Worm (Caenorhabditis elegans) whole organism, L2 larva: ENCODE measurements around the gene ZC204.17.

Experiments
- C34F6.9 ChIP-seq: fragments of 150-350 bp; optimal IDR thresholded peaks from 2 replicates; lab custom pipeline; 2014; ENCODE audit warnings: missing biosample characterization, missing genetic modification characterization
- F13H6.1 ChIP-seq: sonication (generic microtip); optimal IDR thresholded peaks from 2 replicates; lab custom pipeline; 2016; ENCODE audit warnings: missing genetic modification characterization, missing compliant biosample characterization
- R02D3.7 ChIP-seq: fragments of 150-350 bp; optimal IDR thresholded peaks from 2 replicates; lab custom pipeline; 2014; ENCODE audit warnings: missing biosample characterization, missing genetic modification characterization
- Y55F3AM.14 ChIP-seq: fragments of 200-800 bp; sonication (Bioruptor generic); optimal IDR thresholded peaks from 2 replicates; lab custom pipeline; 2018; ENCODE audit warnings: mild to moderate bottlenecking, missing genetic modification characterization, missing compliant biosample characterization
- alr-1 ChIP-seq: fragments of 150-350 bp; optimal IDR thresholded peaks from 2 replicates; lab custom pipeline; 2014; ENCODE audit warnings: missing biosample characterization, missing genetic modification characterization
- blmp-1 ChIP-seq: sonication (generic microtip); optimal IDR thresholded peaks from 2 replicates; lab custom pipeline; 2017; ENCODE audit warnings: missing genetic modification characterization, mild to moderate bottlenecking, missing compliant biosample characterization, antibody characterized with exemption, moderate library complexity; ENCODE audit not compliant: insufficient read depth
- crh-2 ChIP-seq: sonication (generic microtip); optimal IDR thresholded peaks from 2 replicates; lab custom pipeline; 2017; ENCODE audit warnings: missing biosample characterization, missing genetic modification characterization
- dmd-4 ChIP-seq: sonication (generic microtip); optimal IDR thresholded peaks from 2 replicates; lab custom pipeline; 2017; ENCODE audit warnings: missing biosample characterization, missing genetic modification characterization
- elt-1 ChIP-seq: fragments of 150-350 bp; optimal IDR thresholded peaks from 2 replicates; lab custom pipeline; 2014; ENCODE audit warnings: missing biosample characterization, missing genetic modification characterization
- elt-3 ChIP-seq: sonication (generic microtip); optimal IDR thresholded peaks from 2 replicates; lab custom pipeline; 2017; ENCODE audit warnings: missing biosample characterization, missing genetic modification characterization
- fos-1 ChIP-seq: fragments of 150-350 bp; optimal IDR thresholded peaks from 2 replicates; lab custom pipeline; 2014; ENCODE audit warnings: missing biosample characterization, missing genetic modification characterization
- gmeb-1 ChIP-seq: fragments of 150-350 bp; optimal IDR thresholded peaks from 2 replicates; lab custom pipeline; 2014; ENCODE audit warnings: missing biosample characterization, missing genetic modification characterization
- lin-13 ChIP-seq: fragments of 150-350 bp; optimal IDR thresholded peaks from 2 replicates; lab custom pipeline; 2014; ENCODE audit warnings: missing biosample characterization, missing genetic modification reagents, missing genetic modification characterization
- lsy-2 ChIP-seq, 2 experiments: fragments of 150-350 bp in 1 of 2; sonication (generic microtip) in 1 of 2; optimal IDR thresholded peaks; 2 replicates each; lab custom pipeline; 2014 to 2017; ENCODE audit warnings: missing biosample characterization in 2 of 2, missing genetic modification characterization in 2 of 2
- nhr-11 ChIP-seq: fragments of 150-350 bp; optimal IDR thresholded peaks from 2 replicates; lab custom pipeline; 2014; ENCODE audit warnings: missing biosample characterization, missing genetic modification characterization
- nhr-12 ChIP-seq: fragments of 150-350 bp; optimal IDR thresholded peaks from 2 replicates; lab custom pipeline; 2014; ENCODE audit warnings: missing biosample characterization, missing genetic modification characterization
- nhr-129 ChIP-seq: fragments of 150-350 bp; optimal IDR thresholded peaks from 2 replicates; lab custom pipeline; 2014; ENCODE audit warnings: missing biosample characterization, missing genetic modification characterization
- nhr-21 ChIP-seq: fragments of 150-350 bp; optimal IDR thresholded peaks from 2 replicates; lab custom pipeline; 2014; ENCODE audit warnings: missing biosample characterization, missing genetic modification characterization
- nhr-237 ChIP-seq: fragments of 150-350 bp; optimal IDR thresholded peaks from 2 replicates; lab custom pipeline; 2014; ENCODE audit warnings: missing biosample characterization, missing genetic modification characterization
- nhr-25 ChIP-seq: fragments of 150-350 bp; sonication (generic microtip); optimal IDR thresholded peaks from 3 replicates; lab custom pipeline; 2014; ENCODE audit warnings: missing biosample characterization, missing genetic modification characterization
- nhr-6 ChIP-seq: fragments of 150-350 bp; optimal IDR thresholded peaks from 2 replicates; lab custom pipeline; 2014; ENCODE audit warnings: missing biosample characterization, missing genetic modification characterization
- nhr-77 ChIP-seq: fragments of 150-350 bp; optimal IDR thresholded peaks from 2 replicates; lab custom pipeline; 2014; ENCODE audit warnings: missing biosample characterization, missing genetic modification characterization
- peb-1 ChIP-seq: fragments of 150-350 bp; optimal IDR thresholded peaks from 2 replicates; lab custom pipeline; 2014; ENCODE audit warnings: missing biosample characterization, missing genetic modification characterization
- sem-4 ChIP-seq: fragments of 150-350 bp; optimal IDR thresholded peaks from 2 replicates; lab custom pipeline; 2014; ENCODE audit warnings: missing biosample characterization, missing genetic modification reagents, missing genetic modification characterization
- sma-9 ChIP-seq, 2 experiments: fragments of 150-350 bp in 1 of 2; sonication (generic microtip) in 1 of 2; optimal IDR thresholded peaks; 2 replicates each; lab custom pipeline; 2014 to 2016; ENCODE audit warnings: missing genetic modification characterization in 2 of 2, mild to moderate bottlenecking in 1 of 2, missing biosample characterization in 1 of 2, missing compliant biosample characterization in 1 of 2, missing genetic modification reagents in 1 of 2, moderate library complexity in 1 of 2
- unc-55 ChIP-seq: fragments of 150-350 bp; sonication (generic microtip); optimal IDR thresholded peaks from 3 replicates; lab custom pipeline; 2014; ENCODE audit warnings: missing biosample characterization, missing genetic modification reagents, missing genetic modification characterization
- unc-62 ChIP-seq: fragments of 150-350 bp; optimal IDR thresholded peaks from 2 replicates; lab custom pipeline; 2014; ENCODE audit warnings: missing biosample characterization, missing genetic modification reagents, missing genetic modification characterization
- ztf-11 ChIP-seq: sonication (generic microtip); optimal IDR thresholded peaks from 2 replicates; lab custom pipeline; 2017; ENCODE audit warnings: missing biosample characterization, missing genetic modification characterization
- ztf-4 ChIP-seq: fragments of 150-350 bp; optimal IDR thresholded peaks from 2 replicates; lab custom pipeline; 2014; ENCODE audit warnings: missing biosample characterization, missing genetic modification characterization

ZC204.17 gene

DNA sequence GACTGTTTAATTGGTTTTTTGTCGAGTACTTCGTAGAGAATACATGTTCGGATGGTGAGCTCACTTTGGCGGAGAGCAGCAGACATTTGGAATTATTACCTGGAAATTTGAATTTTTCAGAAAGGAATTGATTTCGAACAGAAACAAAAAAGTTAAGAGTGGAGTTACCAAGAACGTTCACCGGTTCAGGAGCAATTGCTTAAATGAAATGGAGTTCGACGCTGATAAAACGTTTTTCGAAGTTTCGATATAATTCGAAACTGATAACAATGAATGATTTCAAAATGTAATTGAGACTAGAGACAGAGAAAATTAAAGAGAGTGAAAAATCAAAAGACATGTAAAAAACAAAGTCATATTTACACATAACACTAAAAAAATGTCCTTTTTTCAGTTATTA, 35.5 kb downstream of the ZC204.17 start, which contains the start of gene fbxa-163:
Gene fbxa-163, minus strand, starts transcription at position 101 of the 400 bp plus-strand sequence.
- no peak for TF ChIP-seq peb-1 (tag; lab: Kevin White, UChicago)
- TF ChIP-seq F13H6.1 (tag; lab: Kevin White, UChicago), result no peak
- no peak for TF ChIP-seq gmeb-1 (tag; lab: Kevin White, UChicago)
- no peak for TF ChIP-seq fos-1 (tag; lab: Kevin White, UChicago)
- TF ChIP-seq nhr-12 (tag; lab: Kevin White, UChicago), result no peak
- TF ChIP-seq elt-1 (tag; lab: Kevin White, UChicago), result no peak
- no peak for TF ChIP-seq crh-2 (tag; lab: Kevin White, UChicago)
- no peak for TF ChIP-seq nhr-21
- TF ChIP-seq ztf-4 (tag; lab: Kevin White, UChicago), result no peak

DNA sequence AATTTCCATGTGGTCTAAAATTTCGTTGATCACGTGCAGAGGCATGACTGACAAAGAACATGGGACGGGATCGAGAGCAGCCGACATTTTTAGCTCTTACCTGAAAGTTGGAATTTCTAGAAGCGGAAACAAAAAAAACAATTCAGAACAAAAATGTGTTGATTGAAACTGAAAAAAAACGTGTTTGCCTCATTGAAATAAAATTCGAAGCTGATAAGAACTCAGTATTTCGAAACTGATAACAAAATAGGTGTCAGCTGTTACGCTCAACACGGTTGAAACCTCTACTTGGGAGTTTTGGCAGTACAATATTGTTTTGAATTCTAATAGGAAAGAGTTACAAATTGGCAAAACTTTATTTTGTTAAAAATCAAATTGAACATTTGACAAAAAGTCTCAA, 37.2 kb downstream of the ZC204.17 start:
- TF ChIP-seq lsy-2 (tag; optimal IDR thresholded peaks at IDR 0.05; lab: Kevin White, UChicago), result no peak
- no peak for TF ChIP-seq lin-13 (GFP tag; lab: Kevin White, UChicago)
- TF ChIP-seq elt-3, result no peak
- TF ChIP-seq blmp-1 (tag; lab: Kevin White, UChicago), result no peak
- TF ChIP-seq fos-1 (tag; lab: Kevin White, UChicago), result peak; percentile 59
- TF ChIP-seq alr-1 (tag; lab: Kevin White, UChicago), result no peak
- TF ChIP-seq unc-62 (GFP tag; lab: Kevin White, UChicago), result no peak
- peak; percentile 3 for TF ChIP-seq crh-2 (tag; lab: Kevin White, UChicago)

DNA sequence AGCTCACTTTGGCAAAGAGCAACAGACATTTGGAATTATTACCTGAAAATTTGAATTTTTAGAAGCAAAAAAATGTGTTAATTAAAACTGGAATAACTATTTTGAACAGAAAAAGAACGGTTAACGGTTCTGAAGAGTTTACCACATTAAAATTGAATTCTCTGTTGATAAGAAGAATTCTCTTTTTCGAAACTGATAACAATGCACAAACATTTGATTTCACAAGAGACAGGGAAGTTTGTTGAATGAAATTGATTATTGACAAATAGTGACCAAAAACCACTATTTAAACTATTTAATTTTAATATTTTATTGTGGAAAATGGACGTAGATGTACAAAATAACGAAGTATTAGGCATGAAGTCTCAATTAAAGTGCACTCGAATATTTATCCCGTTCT, 38.5 kb downstream of the ZC204.17 start:
- TF ChIP-seq Y55F3AM.14 (GFP tag; lab: Kevin White, UChicago), result no peak
- TF ChIP-seq fos-1 (tag; lab: Kevin White, UChicago), result peak; percentile 71

DNA sequence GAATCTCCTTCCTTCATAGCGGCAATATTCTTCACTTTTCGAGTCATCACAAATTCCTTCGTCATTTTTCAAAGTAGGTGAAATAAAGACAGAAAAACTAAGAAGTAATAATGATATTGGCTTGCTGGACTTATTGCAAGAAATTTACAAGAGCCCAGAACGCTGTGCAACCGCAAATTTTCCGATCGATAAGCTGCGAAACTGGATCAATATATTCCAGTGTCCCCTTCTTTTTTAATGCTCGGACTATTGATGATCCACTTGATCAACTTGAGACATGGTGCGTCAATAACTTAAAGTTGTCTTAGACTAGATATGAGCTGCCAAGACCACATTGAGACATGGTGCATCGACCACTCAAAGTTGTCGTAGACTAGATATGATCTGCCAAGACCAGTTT, 40.0 kb downstream of the ZC204.17 start, which contains the start of gene bath-33:
Gene bath-33, minus strand, starts transcription at position 101 of the 400 bp plus-strand sequence.
- TF ChIP-seq unc-55, result no peak
- no peak for TF ChIP-seq nhr-237
- no peak for TF ChIP-seq sem-4 (tag; lab: Kevin White, UChicago)
- TF ChIP-seq sma-9 (GFP tag; optimal IDR thresholded peaks at IDR 0.05; lab: Kevin White, UChicago), result no peak
- TF ChIP-seq sma-9 (tag; optimal IDR thresholded peaks at IDR 0.05; lab: Kevin White, UChicago), result no peak
- TF ChIP-seq nhr-129 (tag; lab: Kevin White, UChicago), result no peak
- TF ChIP-seq C34F6.9 (tag; lab: Kevin White, UChicago), result no peak

DNA sequence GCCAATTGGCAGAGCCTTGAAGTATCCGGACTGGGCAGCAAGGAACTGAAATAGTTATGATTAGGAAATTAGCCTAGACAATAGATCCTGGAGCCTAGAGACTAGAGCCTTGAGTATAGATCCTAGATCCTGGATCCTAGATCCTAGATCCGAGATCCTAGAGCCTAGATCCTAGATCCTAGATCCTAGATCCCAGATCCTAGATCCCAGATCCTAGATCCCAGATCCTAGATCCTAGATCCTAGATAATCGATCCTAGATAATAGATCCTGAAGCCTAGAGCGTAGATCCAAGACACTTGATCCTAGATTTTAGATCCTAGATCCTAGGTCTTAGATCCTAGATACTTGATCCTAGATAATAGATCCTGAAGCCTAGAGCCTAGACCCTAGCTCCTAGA, 41.1 kb downstream of the ZC204.17 start:
- TF ChIP-seq crh-2 (tag; lab: Kevin White, UChicago), result no peak

DNA sequence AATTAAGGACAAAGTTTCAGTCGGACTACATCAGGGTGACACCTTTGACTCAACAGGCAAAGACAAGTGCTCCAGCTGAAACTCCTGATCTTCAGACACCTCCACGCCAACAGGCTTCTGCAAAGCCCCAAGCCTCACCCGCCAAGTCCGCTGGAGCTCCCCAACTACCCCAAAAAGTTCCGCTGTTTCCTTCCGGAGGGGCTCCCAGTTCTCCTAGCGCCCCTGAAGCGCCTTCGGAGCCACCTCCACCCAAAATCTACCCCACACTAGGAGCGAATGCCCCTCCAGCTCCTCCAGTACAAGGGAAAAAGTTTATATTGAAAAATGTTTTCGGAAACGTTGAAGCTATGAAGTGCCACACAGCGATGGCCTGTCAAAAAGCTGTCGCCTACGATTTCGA, 43.0 kb downstream of the ZC204.17 start:
- no peak for TF ChIP-seq nhr-11 (tag; lab: Kevin White, UChicago)
- no peak for TF ChIP-seq dmd-4 (tag; lab: Kevin White, UChicago)
- TF ChIP-seq alr-1 (tag; lab: Kevin White, UChicago), result no peak
- TF ChIP-seq nhr-25 (tag; lab: Kevin White, UChicago), result no peak
- TF ChIP-seq nhr-77 (tag; lab: Kevin White, UChicago), result no peak
- no peak for TF ChIP-seq R02D3.7 (tag; lab: Kevin White, UChicago)
- TF ChIP-seq unc-62 (GFP tag; lab: Kevin White, UChicago), result no peak
- no peak for TF ChIP-seq nhr-129 (tag; lab: Kevin White, UChicago)
- TF ChIP-seq nhr-21, result no peak
- TF ChIP-seq ztf-11 (tag; lab: Kevin White, UChicago), result no peak
- no peak for TF ChIP-seq nhr-6 (tag; lab: Kevin White, UChicago)

DNA sequence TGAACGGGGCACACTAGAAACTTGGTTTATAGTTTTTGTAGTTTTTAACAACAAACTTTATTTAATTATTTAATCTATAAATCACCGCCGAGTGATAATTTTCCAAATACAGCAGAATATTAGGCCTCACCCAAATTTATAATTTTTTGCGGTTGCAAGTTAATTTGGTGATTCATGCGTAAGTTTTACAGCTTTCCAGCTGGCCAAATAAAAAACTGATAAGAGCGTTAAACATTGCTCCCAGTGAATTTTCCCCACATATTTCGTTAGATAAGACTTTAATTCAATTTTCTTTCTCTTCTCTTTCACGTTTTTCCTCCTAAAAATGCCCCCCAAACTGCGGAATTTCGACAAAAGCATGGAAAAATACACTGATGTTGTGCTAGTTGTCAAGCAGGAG, 44.6 kb downstream of the ZC204.17 start, which contains the start of gene bath-47:
Gene bath-47, plus strand, starts transcription at position 305 of the 400 bp plus-strand sequence.
- TF ChIP-seq fos-1 (tag; lab: Kevin White, UChicago) (peak; percentile 67), alr-1 (tag; lab: Kevin White, UChicago) (no peak)
